Fruit fly (Drosophila melanogaster) whole organism, embryonic: ENCODE data around the gene CG17029.

Experiments
- Atf-2 ChIP-seq: fragments of 200-800 bp; sonication (Bioruptor generic); optimal IDR thresholded peaks from 2 replicates; lab custom pipeline; 2016; ENCODE audit warnings: missing biosample characterization, missing genetic modification characterization
- Bdp1 ChIP-seq: fragments of 200-800 bp; sonication (Bioruptor generic); optimal IDR thresholded peaks from 3 replicates; lab custom pipeline; 2016; ENCODE audit warnings: missing biosample characterization, missing genetic modification characterization
- BtbVII ChIP-seq: fragments of 200-800 bp; sonication (Bioruptor generic); optimal IDR thresholded peaks from 3 replicates; lab custom pipeline; 2017; ENCODE audit warnings: missing biosample characterization, mild to moderate bottlenecking, missing genetic modification characterization
- CG10543 ChIP-seq: fragments of 200-800 bp; sonication (Bioruptor generic); optimal IDR thresholded peaks from 3 replicates; lab custom pipeline; 2017; ENCODE audit warnings: missing biosample characterization, mild to moderate bottlenecking, missing genetic modification characterization, moderate library complexity
- CG11695 ChIP-seq: fragments of 200-800 bp; sonication (Bioruptor generic); IDR thresholded peaks from 3 replicates; pipeline ENCODE4 v1.3.6; 2022; ENCODE audit warnings: missing biosample characterization, missing genetic modification characterization
- CG11696 ChIP-seq: fragments of 200-800 bp; sonication (Bioruptor generic); IDR thresholded peaks from 2 replicates; pipeline ENCODE4 v1.3.6; 2022; ENCODE audit warnings: missing biosample characterization, missing genetic modification characterization
- CG12071 ChIP-seq: fragments of 200-800 bp; sonication (Bioruptor generic); optimal IDR thresholded peaks from 3 replicates; lab custom pipeline; 2018; ENCODE audit warnings: missing biosample characterization, mild to moderate bottlenecking, missing genetic modification characterization
- CG12236 ChIP-seq: fragments of 200-800 bp; sonication (Bioruptor generic); optimal IDR thresholded peaks from 2 replicates; lab custom pipeline; 2016; ENCODE audit warnings: missing biosample characterization, missing genetic modification characterization
- CG12942 ChIP-seq: fragments of 200-800 bp; sonication (Bioruptor generic); optimal IDR thresholded peaks from 3 replicates; lab custom pipeline; 2016; ENCODE audit warnings: missing biosample characterization, missing genetic modification characterization
- CG1603 ChIP-seq: fragments of 200-800 bp; sonication (Bioruptor generic); optimal IDR thresholded peaks from 2 replicates; lab custom pipeline; 2019; ENCODE audit warnings: missing biosample characterization, mild to moderate bottlenecking, missing genetic modification characterization, moderate library complexity
- CG17328 ChIP-seq: fragments of 200-800 bp; sonication (Bioruptor generic); IDR thresholded peaks from 2 replicates; pipeline ENCODE4 v1.3.6; 2022; ENCODE audit warnings: missing biosample characterization, missing genetic modification characterization
- CG17829 ChIP-seq: fragments of 200-800 bp; optimal IDR thresholded peaks from 2 replicates; lab custom pipeline; 2019; ENCODE audit warnings: missing biosample characterization, mild to moderate bottlenecking, missing genetic modification characterization, moderate library complexity
- CG18011 ChIP-seq: fragments of 200-800 bp; sonication (Bioruptor generic); optimal IDR thresholded peaks from 2 replicates; lab custom pipeline; 2017; ENCODE audit warnings: missing biosample characterization, missing genetic modification characterization, mild to moderate bottlenecking, moderate library complexity, missing genotype
- CG4282 ChIP-seq: fragments of 200-800 bp; sonication (Bioruptor generic); optimal IDR thresholded peaks from 2 replicates; lab custom pipeline; 2016; ENCODE audit warnings: missing biosample characterization, missing genetic modification characterization
- CG4404 ChIP-seq: fragments of 200-800 bp; sonication (Bioruptor generic); IDR thresholded peaks from 2 replicates; pipeline ENCODE4 v1.3.6; 2022; ENCODE audit warnings: missing biosample characterization, missing genetic modification characterization
- CG6683 ChIP-seq: fragments of 200-800 bp; sonication (Bioruptor generic); optimal IDR thresholded peaks from 2 replicates; lab custom pipeline; 2017; ENCODE audit warnings: missing biosample characterization, mild to moderate bottlenecking, missing genetic modification characterization, missing genetic modification reagents
- CG8089 ChIP-seq: fragments of 200-800 bp; sonication (Bioruptor generic); optimal IDR thresholded peaks from 3 replicates; lab custom pipeline; 2016; ENCODE audit warnings: missing biosample characterization, missing genetic modification characterization
- CG9797 ChIP-seq: fragments of 200-800 bp; sonication (Bioruptor generic); optimal IDR thresholded peaks from 3 replicates; lab custom pipeline; 2018; ENCODE audit warnings: missing biosample characterization, mild to moderate bottlenecking, missing genetic modification characterization
- Camta ChIP-seq: fragments of 200-800 bp; sonication (Bioruptor generic); optimal IDR thresholded peaks from 2 replicates; lab custom pipeline; 2016; ENCODE audit warnings: missing biosample characterization, missing genetic modification characterization
- Hand ChIP-seq: fragments of 200-800 bp; sonication (Bioruptor generic); optimal IDR thresholded peaks from 2 replicates; lab custom pipeline; 2017; ENCODE audit warnings: mild to moderate bottlenecking, missing biosample characterization, missing genetic modification reagents, missing genetic modification characterization
- Lim3 ChIP-seq: fragments of 200-800 bp; sonication (Bioruptor generic); IDR thresholded peaks from 2 replicates; pipeline ENCODE4 v1.3.6; 2022; ENCODE audit warnings: missing biosample characterization, missing genetic modification characterization
- Meics ChIP-seq: fragments of 200-800 bp; sonication (Bioruptor generic); optimal IDR thresholded peaks from 2 replicates; lab custom pipeline; 2017; ENCODE audit warnings: missing biosample characterization, mild to moderate bottlenecking, missing genetic modification characterization
- NC2β ChIP-seq: fragments of 200-800 bp; sonication (Bioruptor generic); optimal IDR thresholded peaks from 2 replicates; lab custom pipeline; 2016; ENCODE audit warnings: missing biosample characterization, missing genetic modification characterization
- Oaz ChIP-seq: fragments of 200-800 bp; sonication (Bioruptor generic); IDR thresholded peaks from 2 replicates; pipeline ENCODE4 v1.3.6; 2022; ENCODE audit warnings: missing biosample characterization, missing genetic modification characterization
- Ptx1 ChIP-seq: fragments of 200-800 bp; sonication (Bioruptor generic); IDR thresholded peaks from 2 replicates; pipeline ENCODE4 v1.3.6; 2022; ENCODE audit warnings: missing biosample characterization, missing genetic modification characterization
- Scr ChIP-seq: fragments of 200-800 bp; sonication (Bioruptor generic); IDR thresholded peaks from 2 replicates; pipeline ENCODE4 v1.3.6; 2022; ENCODE audit warnings: missing biosample characterization, missing genetic modification characterization; ENCODE audit not compliant: partially characterized antibody
- al ChIP-seq: fragments of 200-800 bp; sonication (Bioruptor generic); IDR thresholded peaks from 2 replicates; pipeline ENCODE4 v1.3.6; 2022; ENCODE audit warnings: missing biosample characterization, missing genetic modification characterization
- amos ChIP-seq: fragments of 200-800 bp; sonication (Bioruptor generic); IDR thresholded peaks from 2 replicates; pipeline ENCODE4 v1.3.6; 2022; ENCODE audit warnings: missing biosample characterization, missing genetic modification characterization; ENCODE audit not compliant: partially characterized antibody
- disco-r ChIP-seq: fragments of 200-800 bp; sonication (Bioruptor generic); optimal IDR thresholded peaks from 2 replicates; lab custom pipeline; 2016; ENCODE audit warnings: missing biosample characterization, missing genetic modification characterization
- eyg ChIP-seq: fragments of 200-800 bp; sonication (Bioruptor generic); optimal IDR thresholded peaks from 3 replicates; lab custom pipeline; 2016; ENCODE audit warnings: missing biosample characterization, missing genetic modification characterization
- fd3F ChIP-seq: fragments of 200-800 bp; sonication (Bioruptor generic); optimal IDR thresholded peaks from 2 replicates; lab custom pipeline; 2018; ENCODE audit warnings: missing biosample characterization, mild to moderate bottlenecking, missing genetic modification characterization, moderate library complexity
- fd96Cb ChIP-seq: fragments of 200-800 bp; sonication (Bioruptor generic); optimal IDR thresholded peaks from 2 replicates; lab custom pipeline; 2018; ENCODE audit warnings: missing biosample characterization, mild to moderate bottlenecking, missing genetic modification characterization, moderate library complexity
- ham ChIP-seq: fragments of 200-800 bp; sonication (Bioruptor generic); IDR thresholded peaks from 2 replicates; pipeline ENCODE4 v1.3.6; 2022; ENCODE audit warnings: missing biosample characterization, missing genetic modification characterization
- hb ChIP-seq: fragments of 200-800 bp; sonication (Bioruptor generic); IDR thresholded peaks from 3 replicates; pipeline ENCODE4 v1.3.6; 2022; ENCODE audit warnings: missing biosample characterization, missing genetic modification characterization; ENCODE audit not compliant: partially characterized antibody
- jing ChIP-seq: fragments of 200-800 bp; sonication (Bioruptor generic); optimal IDR thresholded peaks from 2 replicates; lab custom pipeline; 2018; ENCODE audit warnings: missing biosample characterization, mild to moderate bottlenecking, missing genetic modification characterization
- knrl ChIP-seq: fragments of 200-800 bp; sonication (Bioruptor generic); IDR thresholded peaks from 3 replicates; pipeline ENCODE4 v1.3.6; 2022; ENCODE audit warnings: missing biosample characterization, missing genetic modification characterization; ENCODE audit not compliant: partially characterized antibody
- mam ChIP-seq: fragments of 200-800 bp; sonication (Bioruptor generic); optimal IDR thresholded peaks from 3 replicates; lab custom pipeline; 2016; ENCODE audit warnings: missing biosample characterization, missing genetic modification characterization
- nau ChIP-seq: fragments of 200-800 bp; sonication (Bioruptor generic); optimal IDR thresholded peaks from 3 replicates; lab custom pipeline; 2017; ENCODE audit warnings: missing biosample characterization, mild to moderate bottlenecking, missing genetic modification characterization, missing genetic modification reagents
- nerfin-1 ChIP-seq: fragments of 200-800 bp; sonication (Bioruptor generic); optimal IDR thresholded peaks from 3 replicates; lab custom pipeline; 2019; ENCODE audit warnings: missing biosample characterization, mild to moderate bottlenecking, missing genetic modification characterization, moderate library complexity
- odd ChIP-seq: fragments of 200-800 bp; sonication (Bioruptor generic); optimal IDR thresholded peaks from 2 replicates; lab custom pipeline; 2017; ENCODE audit warnings: missing biosample characterization, mild to moderate bottlenecking, missing genetic modification characterization
- onecut ChIP-seq: fragments of 200-800 bp; sonication (Bioruptor generic); IDR thresholded peaks from 2 replicates; pipeline ENCODE4 v1.3.6; 2022; ENCODE audit warnings: missing biosample characterization, missing genetic modification characterization
- pnt ChIP-seq: fragments of 200-800 bp; sonication (Bioruptor generic); optimal IDR thresholded peaks from 3 replicates; lab custom pipeline; 2016; ENCODE audit warnings: missing biosample characterization, missing genetic modification characterization
- prd ChIP-seq, 3 experiments: fragments of >200 bp in 2 of 3; fragments of 200-800 bp in 1 of 3; sonication (Bioruptor generic) in 1 of 3; optimal IDR thresholded peaks in 2 of 3; IDR thresholded peaks in 1 of 3; 2 replicates in 2 of 3; 3 replicates in 1 of 3; pipeline versions ENCODE4 v1.3.6 to Lab custom; 2017 to 2022; ENCODE audit warnings: missing biosample characterization in 1 of 3, missing genetic modification characterization in 1 of 3
- scrt ChIP-seq: fragments of 200-800 bp; sonication (Bioruptor generic); optimal IDR thresholded peaks from 2 replicates; lab custom pipeline; 2018; ENCODE audit warnings: missing biosample characterization, mild to moderate bottlenecking, missing genetic modification characterization, moderate library complexity
- sima ChIP-seq: fragments of 200-800 bp; sonication (Bioruptor generic); optimal IDR thresholded peaks from 2 replicates; lab custom pipeline; 2016; ENCODE audit warnings: missing biosample characterization, missing genetic modification characterization
- sisA ChIP-seq: fragments of 200-800 bp; sonication (Bioruptor generic); IDR thresholded peaks from 2 replicates; pipeline ENCODE4 v1.3.6; 2022; ENCODE audit warnings: missing biosample characterization, missing genetic modification characterization
- tll ChIP-seq, 2 experiments: fragments of 200-800 bp in 1 of 2; fragments of >200 bp in 1 of 2; sonication (Bioruptor generic) in 1 of 2; optimal IDR thresholded peaks; 2 replicates each; lab custom pipeline; 2017 to 2019; ENCODE audit warnings: missing biosample characterization in 2 of 2, missing genetic modification characterization in 2 of 2, mild to moderate bottlenecking in 1 of 2, moderate library complexity in 1 of 2
- usp ChIP-seq: fragments of >200 bp; optimal IDR thresholded peaks from 2 replicates; lab custom pipeline; 2017; ENCODE audit warnings: missing biosample characterization, missing genetic modification characterization
- vnd ChIP-seq: fragments of 200-800 bp; sonication (Bioruptor generic); IDR thresholded peaks from 3 replicates; pipeline ENCODE4 v1.3.6; 2022; ENCODE audit warnings: missing biosample characterization, missing genetic modification characterization; ENCODE audit not compliant: partially characterized antibody
- wor ChIP-seq: fragments of 200-800 bp; sonication (Bioruptor generic); IDR thresholded peaks from 2 replicates; pipeline ENCODE4 v1.3.6; 2022; ENCODE audit warnings: missing biosample characterization, missing genetic modification characterization

Gene CG17029

DNA sequence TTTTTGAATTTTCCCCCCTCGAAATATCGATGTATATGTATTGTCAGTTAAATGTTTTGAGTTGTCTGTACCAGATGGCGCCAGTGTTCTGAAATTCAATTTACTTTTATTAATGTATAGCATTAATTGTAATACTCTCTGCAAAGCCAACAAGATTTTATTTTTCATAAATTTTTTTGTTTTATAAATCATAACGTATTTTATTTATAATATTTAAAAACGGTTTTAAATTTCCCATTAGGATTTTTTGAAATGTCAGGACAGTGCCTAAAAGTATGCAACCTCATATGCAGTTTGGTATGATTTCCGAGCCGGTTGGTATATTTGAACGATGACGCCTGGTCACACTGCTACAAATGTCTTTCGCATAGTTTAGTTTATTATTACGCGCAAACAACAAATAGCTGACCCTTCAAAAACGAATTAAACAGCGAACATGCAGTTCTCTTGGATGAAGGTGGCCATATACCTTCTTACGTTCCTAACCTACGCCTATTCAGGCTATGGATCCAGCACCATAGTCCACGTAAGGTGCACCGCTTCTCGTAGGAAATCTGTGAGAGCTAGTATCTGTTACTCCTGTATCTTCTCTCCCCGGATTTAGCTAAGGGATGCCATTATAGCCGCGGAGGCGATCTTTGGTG lies 21.8 kb upstream of the CG17029 start, which contains the start of the genes Pka-C3 and GXIVsPLA2 (continued):
- no peak for TF ChIP-seq NC2β
- no peak for TF ChIP-seq Oaz (GFP tag; lab: Robert Waterston, UW)
- TF ChIP-seq Camta (GFP tag; lab: Kevin White, UChicago) = no peak
- peak; percentile 45 for TF ChIP-seq CG17829 (tag; lab: Kevin White, UChicago)
- no peak for TF ChIP-seq vnd
- TF ChIP-seq CG18011 (GFP tag; lab: Kevin White, UChicago) = no peak
- no peak for TF ChIP-seq jing
- TF ChIP-seq CG12942 (GFP tag; lab: Kevin White, UChicago) = no peak
- TF ChIP-seq CG9797 = peak; percentile 83
- no peak for TF ChIP-seq disco-r (GFP tag; lab: Kevin White, UChicago)
- TF ChIP-seq CG12236 (GFP tag; lab: Kevin White, UChicago) = no peak
- no peak for TF ChIP-seq CG1603 (tag; lab: Kevin White, UChicago)
- no peak for TF ChIP-seq fd3F
- TF ChIP-seq Scr (GFP tag; lab: Robert Waterston, UW) = 0 out of 2 replicates have a peak, but pooled peaks have one; percentile 34
- TF ChIP-seq prd (optimal IDR thresholded peaks at IDR 0.05; lab: Kevin White, UChicago) = no peak
- TF ChIP-seq prd (GFP tag; IDR thresholded peaks at IDR 0.05; lab: Robert Waterston, UW) = no peak
- TF ChIP-seq eyg = no peak
- no peak for TF ChIP-seq CG4404 (GFP tag; lab: Robert Waterston, UW)
- no peak for TF ChIP-seq al (GFP tag; lab: Robert Waterston, UW)
- TF ChIP-seq BtbVII (GFP tag; lab: Kevin White, UChicago) = no peak
- no peak for TF ChIP-seq Hand (GFP tag; lab: Kevin White, UChicago)
- no peak for TF ChIP-seq nerfin-1 (tag; lab: Kevin White, UChicago)
- no peak for TF ChIP-seq onecut (GFP tag; lab: Robert Waterston, UW)
- TF ChIP-seq Lim3 (GFP tag; lab: Robert Waterston, UW) = no peak
- peak; percentile 45; the same call in 1 of the 3 replicates for TF ChIP-seq knrl (GFP tag; lab: Robert Waterston, UW)
- no peak for TF ChIP-seq hb
- no peak for TF ChIP-seq CG11695 (GFP tag; lab: Robert Waterston, UW)
- TF ChIP-seq wor (GFP tag; lab: Robert Waterston, UW) = no peak
- TF ChIP-seq Meics = peak; percentile 5
- no peak for TF ChIP-seq CG12071 (GFP tag; lab: Kevin White, UChicago)
- no peak for TF ChIP-seq pnt (GFP tag; lab: Kevin White, UChicago)
- no peak for TF ChIP-seq tll (GFP tag; optimal IDR thresholded peaks at IDR 0.05; lab: Kevin White, UChicago)
- TF ChIP-seq Bdp1 (GFP tag; lab: Kevin White, UChicago) = no peak
- no peak for TF ChIP-seq odd (GFP tag; lab: Kevin White, UChicago)
- TF ChIP-seq scrt (GFP tag; lab: Kevin White, UChicago) = no peak
- no peak for TF ChIP-seq ham (GFP tag; lab: Robert Waterston, UW)
- no peak for TF ChIP-seq CG4282 (GFP tag; lab: Kevin White, UChicago)
- no peak for TF ChIP-seq CG17328
- TF ChIP-seq CG8089 (GFP tag; lab: Kevin White, UChicago) = no peak
- TF ChIP-seq Ptx1 (GFP tag; lab: Robert Waterston, UW) = no peak
- no peak for TF ChIP-seq CG11696 (GFP tag; lab: Robert Waterston, UW)
- no peak for TF ChIP-seq sisA (GFP tag; lab: Robert Waterston, UW)
- no peak for TF ChIP-seq CG10543 (GFP tag; lab: Kevin White, UChicago)
- TF ChIP-seq fd96Cb = no peak
- no peak for TF ChIP-seq amos (GFP tag; lab: Robert Waterston, UW)
- no peak for TF ChIP-seq mam
- no peak for TF ChIP-seq nau
- no peak for TF ChIP-seq CG6683
- no peak for TF ChIP-seq Atf-2
- no peak for TF ChIP-seq usp (GFP tag; lab: Kevin White, UChicago)
- no peak for TF ChIP-seq sima (GFP tag; lab: Kevin White, UChicago)
